ENCODE assay signal across 5 fruit fly cellular contexts in the genomic region with DNA sequence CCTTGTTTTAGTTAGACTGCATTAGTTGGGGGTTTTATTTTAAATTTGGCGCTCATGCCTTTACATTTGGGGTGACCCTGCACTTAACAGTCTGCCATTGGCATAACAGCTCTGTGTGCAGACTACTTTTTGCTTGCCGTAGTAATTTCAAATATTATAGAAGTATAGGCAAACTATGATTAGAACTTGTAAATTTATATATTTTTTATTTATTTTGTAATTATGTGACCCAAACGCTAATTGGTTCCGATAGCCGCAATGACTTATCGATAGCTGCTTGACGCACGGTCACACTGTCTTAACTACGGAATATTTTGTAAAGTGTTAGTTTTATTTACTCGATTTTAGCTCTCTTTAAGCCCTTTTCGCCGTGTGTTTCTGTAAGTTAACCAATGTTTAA.
TF ChIP-seq lines count a peak whose summit lies in the region.

rhea (plus strand) TSS at position 292 of the 400 bp plus-strand sequence.

- peak; percentile 28 for TF ChIP-seq CTCF in whole organism, embryonic (GFP tag; optimal IDR thresholded peaks at IDR 0.05; lab: Kevin White, UChicago)

TF ChIP-seq in whole organism, adult, 20 proteins besides CTCF, POLR2A, EP300 and RAD21 (continues in another document):
- TF ChIP-seq pad (GFP tag; optimal IDR thresholded peaks at IDR 0.05; lab: Kevin White, UChicago) (no peak), CG1620 (GFP tag; optimal IDR thresholded peaks at IDR 0.05; lab: Kevin White, UChicago) (peak; percentile 5), Crg-1 (GFP tag; optimal IDR thresholded peaks at IDR 0.05; lab: Kevin White, UChicago) (no peak), CG7045 (GFP tag; optimal IDR thresholded peaks at IDR 0.05; lab: Kevin White, UChicago) (no peak), tj (GFP tag; optimal IDR thresholded peaks at IDR 0.05; lab: Kevin White, UChicago) (peak; percentile 53), bab1 (GFP tag; optimal IDR thresholded peaks at IDR 0.05; lab: Kevin White, UChicago) (peak; percentile 47), Mnt (GFP tag; optimal IDR thresholded peaks at IDR 0.05; lab: Kevin White, UChicago) (no peak), CG14711 (tag; optimal IDR thresholded peaks at IDR 0.05; lab: Kevin White, UChicago) (peak; percentile 37), CG33017 (tag; optimal IDR thresholded peaks at IDR 0.05; lab: Kevin White, UChicago) (no peak), ovo (GFP tag; optimal IDR thresholded peaks at IDR 0.05; lab: Kevin White, UChicago) (no peak), toe (GFP tag; optimal IDR thresholded peaks at IDR 0.05; lab: Kevin White, UChicago) (no peak), Hr96 (GFP tag; optimal IDR thresholded peaks at IDR 0.05; lab: Kevin White, UChicago) (no peak), CG5204 (GFP tag; optimal IDR thresholded peaks at IDR 0.05; lab: Kevin White, UChicago) (peak; percentile 0), cnc (optimal IDR thresholded peaks at IDR 0.05; lab: Kevin White, UChicago) (no peak), CG11617 (GFP tag; optimal IDR thresholded peaks at IDR 0.05; lab: Kevin White, UChicago) (peak; percentile 6), CG12768 (GFP tag; optimal IDR thresholded peaks at IDR 0.05; lab: Kevin White, UChicago) (no peak), cic (GFP tag; optimal IDR thresholded peaks at IDR 0.05; lab: Kevin White, UChicago) (no peak), Clk (GFP tag; optimal IDR thresholded peaks at IDR 0.05; lab: Kevin White, UChicago) (no peak)

TF ChIP-seq in whole organism, embryonic, 481 proteins besides CTCF, POLR2A, EP300 and RAD21 (continues in another document):
- TF ChIP-seq Hey (tag; optimal IDR thresholded peaks at IDR 0.05; lab: Kevin White, UChicago) = no peak
- no peak for TF ChIP-seq BtbVII (GFP tag; optimal IDR thresholded peaks at IDR 0.05; lab: Kevin White, UChicago)
- TF ChIP-seq run (tag; optimal IDR thresholded peaks at IDR 0.05; lab: Kevin White, UChicago) = no peak
- peak; percentile 7 for TF ChIP-seq tx (GFP tag; optimal IDR thresholded peaks at IDR 0.05; lab: Kevin White, UChicago)
- no peak for TF ChIP-seq kah (GFP tag; optimal IDR thresholded peaks at IDR 0.05; lab: Kevin White, UChicago)
- TF ChIP-seq Gsc (GFP tag; IDR thresholded peaks at IDR 0.05; lab: Robert Waterston, UW) = no peak
- TF ChIP-seq bab2 (GFP tag; optimal IDR thresholded peaks at IDR 0.05; lab: Kevin White, UChicago) = no peak
- no peak for TF ChIP-seq kni (GFP tag; optimal IDR thresholded peaks at IDR 0.05; lab: Kevin White, UChicago)
- no peak for TF ChIP-seq CG11085 (GFP tag; IDR thresholded peaks at IDR 0.05; lab: Robert Waterston, UW)
- no peak for TF ChIP-seq pnt (GFP tag; optimal IDR thresholded peaks at IDR 0.05; lab: Kevin White, UChicago)
- TF ChIP-seq Chrac-16 (GFP tag; optimal IDR thresholded peaks at IDR 0.05; lab: Kevin White, UChicago) = peak; percentile 6
- 0 out of 3 replicates have a peak, but pooled peaks have one; percentile 22 for TF ChIP-seq zfh1 (GFP tag; IDR thresholded peaks at IDR 0.05; lab: Robert Waterston, UW)
- peak; percentile 35 for TF ChIP-seq gsb-n (tag; optimal IDR thresholded peaks at IDR 0.05; lab: Kevin White, UChicago)
- TF ChIP-seq NC2β (GFP tag; optimal IDR thresholded peaks at IDR 0.05; lab: Kevin White, UChicago) = no peak
- TF ChIP-seq CG10543 (GFP tag; optimal IDR thresholded peaks at IDR 0.05; lab: Kevin White, UChicago) = no peak
- no peak for TF ChIP-seq CHES-1-like (GFP tag; optimal IDR thresholded peaks at IDR 0.05; lab: Kevin White, UChicago)
- TF ChIP-seq CG14965 (GFP tag; optimal IDR thresholded peaks at IDR 0.05; lab: Kevin White, UChicago; ENCODE audit: borderline replicate concordance) = no peak
- TF ChIP-seq Hr3 (GFP tag; optimal IDR thresholded peaks at IDR 0.05; lab: Kevin White, UChicago) = peak; percentile 40

TF ChIP-seq in whole organism, prepupa, 60 proteins besides CTCF, POLR2A, EP300 and RAD21 (continues in another document):
- no peak for TF ChIP-seq CG6276 (GFP tag; optimal IDR thresholded peaks at IDR 0.05; lab: Kevin White, UChicago)
- no peak for TF ChIP-seq CG32006 (GFP tag; optimal IDR thresholded peaks at IDR 0.05; lab: Kevin White, UChicago)
- TF ChIP-seq Ets21C (GFP tag; optimal IDR thresholded peaks at IDR 0.05; lab: Kevin White, UChicago) = no peak
- peak; percentile 32 for TF ChIP-seq acj6 (GFP tag; optimal IDR thresholded peaks at IDR 0.05; lab: Kevin White, UChicago)
- TF ChIP-seq salr (GFP tag; optimal IDR thresholded peaks at IDR 0.05; lab: Kevin White, UChicago) = no peak
- TF ChIP-seq Eip78C (GFP tag; lab: Kevin White, UChicago) = peak; percentile 53
- no peak for TF ChIP-seq CG16779 (tag; optimal IDR thresholded peaks at IDR 0.05; lab: Kevin White, UChicago)
- TF ChIP-seq CG6808 (GFP tag; optimal IDR thresholded peaks at IDR 0.05; lab: Kevin White, UChicago) = no peak
- no peak for TF ChIP-seq Lpt (GFP tag; optimal IDR thresholded peaks at IDR 0.05; lab: Kevin White, UChicago)
- no peak for TF ChIP-seq esn (GFP tag; optimal IDR thresholded peaks at IDR 0.05; lab: Kevin White, UChicago)
- TF ChIP-seq Ets96B (tag; optimal IDR thresholded peaks at IDR 0.05; lab: Kevin White, UChicago) = no peak
- TF ChIP-seq Sox15 (GFP tag; optimal IDR thresholded peaks at IDR 0.05; lab: Kevin White, UChicago) = no peak
- peak; percentile 37 for TF ChIP-seq OdsH (GFP tag; optimal IDR thresholded peaks at IDR 0.05; lab: Kevin White, UChicago)
- no peak for TF ChIP-seq CG10669 (GFP tag; optimal IDR thresholded peaks at IDR 0.05; lab: Kevin White, UChicago)
- peak; percentile 23 for TF ChIP-seq Met (GFP tag; optimal IDR thresholded peaks at IDR 0.05; lab: Kevin White, UChicago)
- no peak for TF ChIP-seq fd59A (GFP tag; optimal IDR thresholded peaks at IDR 0.05; lab: Kevin White, UChicago)
- TF ChIP-seq CG6163 (GFP tag; IDR thresholded peaks at IDR 0.05; lab: Robert Waterston, UW) = no peak
- peak; percentile 33 for TF ChIP-seq achi (GFP tag; optimal IDR thresholded peaks at IDR 0.05; lab: Kevin White, UChicago)
- peak; percentile 7 for TF ChIP-seq Hr4 (GFP tag; optimal IDR thresholded peaks at IDR 0.05; lab: Kevin White, UChicago)

TF ChIP-seq in whole organism, pupa, 21 proteins besides CTCF, POLR2A, EP300 and RAD21:
- TF ChIP-seq CG8159 (tag; optimal IDR thresholded peaks at IDR 0.05; lab: Kevin White, UChicago) (peak; percentile 48), D1 (tag; optimal IDR thresholded peaks at IDR 0.05; lab: Kevin White, UChicago) (no peak)

TF ChIP-seq in whole organism, wandering third instar larva, 38 proteins besides CTCF, POLR2A, EP300 and RAD21:
- peak; percentile 25 for TF ChIP-seq rgr (GFP tag; optimal IDR thresholded peaks at IDR 0.05; lab: Kevin White, UChicago)
- no peak for TF ChIP-seq sv (GFP tag; optimal IDR thresholded peaks at IDR 0.05; lab: Kevin White, UChicago)
- no peak for TF ChIP-seq jim (GFP tag; optimal IDR thresholded peaks at IDR 0.05; lab: Kevin White, UChicago)
- peak; percentile 14 for TF ChIP-seq Hr83 (GFP tag; optimal IDR thresholded peaks at IDR 0.05; lab: Kevin White, UChicago; ENCODE audit: poor library complexity, severe bottlenecking)
- TF ChIP-seq pan (optimal IDR thresholded peaks at IDR 0.05; lab: Kevin White, UChicago) = no peak
- no peak for TF ChIP-seq lola (GFP tag; optimal IDR thresholded peaks at IDR 0.05; lab: Kevin White, UChicago)
- peak; percentile 19 for TF ChIP-seq psq (GFP tag; optimal IDR thresholded peaks at IDR 0.05; lab: Kevin White, UChicago)
- no peak for TF ChIP-seq Dif (GFP tag; optimal IDR thresholded peaks at IDR 0.05; lab: Kevin White, UChicago; ENCODE audit: partially characterized antibody)
- TF ChIP-seq h (GFP tag; optimal IDR thresholded peaks at IDR 0.05; lab: Kevin White, UChicago) = peak; percentile 27
- no peak for TF ChIP-seq sage (GFP tag; optimal IDR thresholded peaks at IDR 0.05; lab: Kevin White, UChicago)
- TF ChIP-seq Rel (GFP tag; optimal IDR thresholded peaks at IDR 0.05; lab: Kevin White, UChicago) = no peak
- peak; percentile 12 for TF ChIP-seq Rel (tag; optimal IDR thresholded peaks at IDR 0.05; lab: Kevin White, UChicago)
- TF ChIP-seq CG32264 (GFP tag; optimal IDR thresholded peaks at IDR 0.05; lab: Kevin White, UChicago) = no peak
- peak; percentile 14 for TF ChIP-seq dsf (GFP tag; optimal IDR thresholded peaks at IDR 0.05; lab: Kevin White, UChicago; ENCODE audit: borderline replicate concordance)
- no peak for TF ChIP-seq dmrt93B (GFP tag; optimal IDR thresholded peaks at IDR 0.05; lab: Kevin White, UChicago)
- TF ChIP-seq N (GFP tag; optimal IDR thresholded peaks at IDR 0.05; lab: Kevin White, UChicago) = no peak
- TF ChIP-seq HLH106 (tag; optimal IDR thresholded peaks at IDR 0.05; lab: Kevin White, UChicago) = peak; percentile 14
- no peak for TF ChIP-seq br (GFP tag; optimal IDR thresholded peaks at IDR 0.05; lab: Kevin White, UChicago)
